Fruit fly (Drosophila melanogaster) Kc167 (cell line): Measurements from ENCODE around the gene mRpS31.

Source experiments
- Myc ChIP-seq: fragments of >200 bp; optimal IDR thresholded peaks from 2 replicates; lab custom pipeline; 2017; ENCODE audit warnings: missing external identifiers
- Sin3A ChIP-seq: fragments of >200 bp; optimal IDR thresholded peaks from 2 replicates; lab custom pipeline; 2018; ENCODE audit warnings: missing external identifiers
- h ChIP-seq: fragments of >200 bp; optimal IDR thresholded peaks from 3 replicates; lab custom pipeline; 2018; ENCODE audit warnings: missing external identifiers
- insv ChIP-seq: fragments of >200 bp; optimal IDR thresholded peaks from 3 replicates; lab custom pipeline; 2018; ENCODE audit warnings: missing external identifiers
- psq ChIP-seq: fragments of >200 bp; optimal IDR thresholded peaks from 2 replicates; lab custom pipeline; 2017; ENCODE audit warnings: missing external identifiers
- ttk ChIP-seq: sonication (Bioruptor generic); optimal IDR thresholded peaks from 2 replicates; lab custom pipeline; 2017; ENCODE audit warnings: missing external identifiers

Gene mRpS31

dm6 chr3L:16019144-16020006 lies 14.4 kb downstream of the mRpS31 start:
- no peak for TF ChIP-seq ttk (lab: Kevin White, UChicago)
- no peak for TF ChIP-seq psq
- TF ChIP-seq Myc, result no peak
- no peak for TF ChIP-seq insv (lab: Kevin White, UChicago)
- TF ChIP-seq Sin3A (lab: Kevin White, UChicago), result no peak
- TF ChIP-seq h, result no peak

- no peak for TF ChIP-seq ttk (lab: Kevin White, UChicago)
- TF ChIP-seq Myc, result no peak
These were observed 16.2 kb downstream of the mRpS31 start for dm6 chr3L:16021064-16021683.

DNA sequence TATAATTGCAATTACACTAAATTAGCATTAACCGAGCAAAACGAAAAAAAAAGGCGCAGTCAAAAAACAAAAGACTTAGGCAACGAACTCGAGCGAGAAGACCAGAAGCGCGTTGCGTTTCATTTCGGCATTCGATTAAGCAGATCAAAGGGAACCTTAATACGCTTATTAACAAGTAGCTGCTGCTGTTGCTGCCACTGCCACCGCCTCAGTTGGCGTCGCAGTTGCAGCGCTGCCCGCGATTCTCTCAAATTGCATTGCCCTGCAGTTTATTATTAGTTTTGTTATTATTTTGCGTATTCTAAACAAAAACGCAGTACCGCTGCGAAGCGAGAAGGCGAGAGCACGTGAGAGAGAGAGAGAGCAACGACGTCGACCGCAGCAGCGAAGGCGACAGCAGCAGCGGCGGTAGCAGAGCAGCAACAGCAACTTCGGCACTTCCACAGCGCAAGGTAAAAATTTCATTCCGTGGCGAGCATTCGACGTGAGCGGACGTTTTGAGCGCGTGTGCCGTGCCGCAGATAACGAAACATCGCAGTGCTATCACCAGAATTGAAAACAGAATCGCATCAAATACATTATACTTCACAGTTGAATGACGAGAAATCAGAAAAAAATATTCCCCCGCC lies 18.1 kb downstream of the mRpS31 start, which contains the start of gene Notum:
TSS of gene Notum (plus strand) at position 461 of the 629 bp plus-strand sequence.
- TF ChIP-seq ttk (lab: Kevin White, UChicago), result no peak

DNA sequence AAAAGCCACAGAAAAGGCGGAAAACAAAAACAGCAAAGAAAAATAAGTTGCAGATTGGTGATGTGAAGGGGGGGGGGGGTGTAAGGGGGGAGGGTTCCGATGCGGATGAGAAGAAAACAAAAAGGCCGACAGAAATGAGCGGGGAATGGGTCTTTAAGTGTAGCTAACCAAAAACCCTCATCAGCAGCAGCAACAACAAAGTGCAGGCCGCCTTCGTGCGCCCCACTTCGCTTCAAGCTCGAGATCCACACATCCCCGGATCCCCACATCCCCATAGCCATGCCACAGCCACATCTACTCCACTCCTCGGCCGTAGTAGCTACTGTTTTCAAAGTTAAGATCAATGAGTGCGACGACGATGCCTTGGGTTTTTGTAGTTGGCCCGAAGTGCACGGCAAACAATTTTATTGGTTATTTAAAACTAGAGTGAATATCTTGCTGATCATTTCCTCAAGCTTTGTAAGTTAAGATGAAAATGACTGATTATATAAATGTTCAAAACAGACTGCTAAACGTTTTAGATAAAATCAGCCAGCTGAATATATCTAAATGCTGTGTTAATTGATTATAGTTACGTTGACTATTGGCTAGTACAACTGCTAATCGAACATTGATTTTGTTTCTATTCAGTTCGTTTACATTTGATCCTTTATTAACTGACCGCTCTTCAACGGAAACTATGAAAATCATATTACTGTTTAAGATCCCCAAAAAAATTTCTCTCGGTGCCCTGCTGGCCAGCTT lies 19.5 kb downstream of the mRpS31 start:
- TF ChIP-seq Sin3A (lab: Kevin White, UChicago), result no peak
- TF ChIP-seq ttk (lab: Kevin White, UChicago), result no peak
- TF ChIP-seq psq, result no peak
- TF ChIP-seq insv (lab: Kevin White, UChicago), result no peak
- no peak for TF ChIP-seq h

- no peak for TF ChIP-seq insv (lab: Kevin White, UChicago)
- no peak for TF ChIP-seq psq
- no peak for TF ChIP-seq Sin3A (lab: Kevin White, UChicago)
- TF ChIP-seq h, result no peak
- no peak for TF ChIP-seq Myc
- no peak for TF ChIP-seq ttk (lab: Kevin White, UChicago)
These were observed 20.2 kb downstream of the mRpS31 start for dm6 chr3L:16025020-16025680.

DNA sequence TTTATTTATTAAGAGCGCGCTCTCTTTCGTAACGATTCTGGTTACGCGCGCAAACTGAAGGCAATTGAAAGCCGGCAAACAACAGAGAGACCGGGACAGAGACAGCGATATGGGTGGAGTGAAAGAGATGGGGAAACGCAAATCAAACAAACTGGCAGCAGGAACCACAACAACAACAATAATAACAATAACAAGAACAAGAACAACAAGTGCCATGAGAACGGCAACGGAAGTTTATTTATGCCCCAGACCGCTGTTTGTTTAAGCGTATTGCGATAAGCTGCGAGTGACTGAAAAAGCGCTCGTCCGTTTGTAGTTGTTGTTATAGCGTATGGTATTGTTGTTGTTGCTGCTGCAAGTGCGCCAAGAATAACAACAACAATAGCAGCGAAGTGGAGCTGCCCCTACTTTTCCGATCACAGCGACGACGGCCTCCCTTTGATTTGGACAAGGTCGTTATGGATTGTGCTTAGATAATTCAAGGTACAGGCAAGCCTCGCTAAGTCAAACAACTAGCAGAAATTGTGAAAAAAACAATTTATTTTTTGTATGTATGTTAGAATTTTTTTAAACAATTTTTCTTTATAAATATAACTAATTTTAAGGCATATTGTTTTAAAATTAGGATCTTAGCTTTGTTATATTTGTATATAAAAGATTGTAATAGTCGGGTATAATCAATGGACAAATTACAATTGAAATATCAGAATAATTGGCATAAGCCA lies 21.2 kb downstream of the mRpS31 start:
- TF ChIP-seq h (no peak), Myc (no peak), ttk (lab: Kevin White, UChicago) (no peak), psq (no peak), insv (lab: Kevin White, UChicago) (no peak), Sin3A (lab: Kevin White, UChicago) (no peak)

dm6 chr3L:16027163-16027633 lies 22.2 kb downstream of the mRpS31 start:
- TF ChIP-seq psq (no peak), Sin3A (lab: Kevin White, UChicago) (no peak), insv (lab: Kevin White, UChicago) (no peak), h (no peak), Myc (no peak), ttk (lab: Kevin White, UChicago) (no peak)

DNA sequence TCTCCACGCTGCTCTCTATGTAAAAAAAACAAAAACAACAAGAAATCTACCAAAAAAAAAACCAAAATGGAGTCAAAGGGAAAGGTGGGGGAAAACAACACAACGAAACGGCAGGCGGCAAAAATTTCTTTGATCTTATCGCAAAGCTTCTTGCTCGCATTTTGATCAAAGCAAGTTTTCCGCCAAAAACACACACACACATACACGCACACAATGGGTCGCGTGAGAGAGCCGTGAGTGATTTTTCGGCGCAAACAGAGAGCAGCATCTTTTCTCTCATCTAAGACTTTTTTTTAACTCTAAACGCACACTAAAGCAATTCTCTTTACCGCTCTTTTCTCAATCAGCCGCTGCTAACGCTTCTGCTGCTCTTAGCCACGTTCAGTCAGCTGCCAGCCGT lies 23.9 kb downstream of the mRpS31 start:
- no peak for TF ChIP-seq h
- no peak for TF ChIP-seq ttk (lab: Kevin White, UChicago)
- TF ChIP-seq Sin3A (lab: Kevin White, UChicago), result no peak
- TF ChIP-seq insv (lab: Kevin White, UChicago), result no peak
- TF ChIP-seq Myc, result no peak
- TF ChIP-seq psq, result no peak

DNA sequence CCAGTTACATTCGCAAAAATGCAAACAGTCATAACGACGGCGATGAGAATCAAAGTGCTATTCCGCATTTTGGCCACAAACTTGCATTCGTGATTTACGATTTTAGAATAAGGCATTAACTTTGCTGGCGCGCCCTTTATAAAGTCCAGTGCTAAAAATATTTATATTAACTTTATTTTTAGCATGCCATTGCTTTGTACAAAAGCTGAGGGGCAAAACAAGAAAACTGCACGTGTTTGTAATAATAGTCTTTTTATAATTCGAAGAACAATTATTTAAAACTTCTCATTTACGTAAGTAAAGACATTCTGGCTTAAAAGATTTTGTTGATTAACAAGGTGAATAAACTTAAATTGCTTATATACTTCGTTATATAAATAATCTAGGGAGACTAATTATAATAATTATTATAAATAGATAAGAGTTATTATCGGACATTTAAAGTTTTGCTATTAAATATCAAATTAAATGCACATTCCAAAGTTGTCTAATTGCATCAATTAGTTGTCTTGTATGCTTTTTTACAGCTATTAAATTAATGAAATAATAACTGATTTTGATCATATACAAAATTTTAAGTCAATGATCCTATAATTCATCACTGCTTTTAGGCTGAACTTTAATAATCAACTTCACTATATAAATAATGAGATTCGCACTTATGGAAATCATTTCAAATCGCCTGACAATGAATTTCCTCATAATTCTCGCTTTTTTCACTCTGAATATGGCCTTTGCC lies 28.3 kb downstream of the mRpS31 start, which contains the start of the genes CG42717 and CG42716:
TSS of gene CG42717 (minus strand) at position 101 of the 739 bp plus-strand sequence.
TSS of gene CG42716 (plus strand) at position 689 of the 739 bp plus-strand sequence.
- no peak for TF ChIP-seq Sin3A (lab: Kevin White, UChicago)
- TF ChIP-seq ttk (lab: Kevin White, UChicago), result no peak
- TF ChIP-seq psq, result no peak
- no peak for TF ChIP-seq h
- TF ChIP-seq insv (lab: Kevin White, UChicago), result no peak
- TF ChIP-seq Myc, result no peak

dm6 chr3L:16034224-16034623 lies 29.2 kb downstream of the mRpS31 start, which contains the start of gene CG42538:
Gene CG42538 (plus strand): TSS chr3L:16034524.
- TF ChIP-seq ttk (lab: Kevin White, UChicago), result no peak
